Fruit fly (Drosophila melanogaster): Measurements from ENCODE around the gene Fhos.

- TF ChIP-seq Eip78C (GFP tag) (peak; percentile 46), CG10669 (GFP tag; optimal IDR thresholded peaks at IDR 0.05) (no peak), CG8119 (GFP tag; IDR thresholded peaks at IDR 0.05) (no peak), CG32006 (GFP tag; optimal IDR thresholded peaks at IDR 0.05) (no peak), CG11762 (GFP tag; optimal IDR thresholded peaks at IDR 0.05; ENCODE audit: insufficient read depth) (no peak), ss (GFP tag; optimal IDR thresholded peaks at IDR 0.05) (peak in 1 of 2 experiments; percentile 35)
Measured at dm6 chr3L:8719990-8720559, 33.3 kb upstream of the Fhos start, which contains the start of gene SrpRbeta.
